Fruit fly (Drosophila melanogaster) whole organism, embryonic: ENCODE data around the gene CG15431.

Experiments used
- B-H2 ChIP-seq: fragments of 200-800 bp; sonication (Bioruptor generic); optimal IDR thresholded peaks from 2 replicates; lab custom pipeline; 2018; ENCODE audit warnings: missing biosample characterization, mild to moderate bottlenecking, missing genetic modification characterization
- BEAF-32 ChIP-seq: fragments of 200-800 bp; sonication (Bioruptor generic); optimal IDR thresholded peaks from 3 replicates; lab custom pipeline; 2017; ENCODE audit warnings: missing biosample characterization, missing genetic modification characterization, mild to moderate bottlenecking, moderate library complexity, missing genetic modification reagents
- Bgb ChIP-seq: fragments of 200-800 bp; sonication (Bioruptor generic); IDR thresholded peaks from 2 replicates; pipeline ENCODE4 v1.3.6; 2022; ENCODE audit warnings: missing biosample characterization, missing genetic modification characterization; ENCODE audit not compliant: partially characterized antibody
- CG10147 ChIP-seq: fragments of 200-800 bp; sonication (Bioruptor generic); optimal IDR thresholded peaks from 2 replicates; lab custom pipeline; 2019; ENCODE audit warnings: missing biosample characterization, mild to moderate bottlenecking, missing genetic modification characterization, moderate library complexity
- CG12744 ChIP-seq: fragments of 200-800 bp; sonication (Bioruptor generic); optimal IDR thresholded peaks from 2 replicates; lab custom pipeline; 2016; ENCODE audit warnings: missing biosample characterization, missing genetic modification characterization
- CG13424 ChIP-seq: fragments of 200-800 bp; sonication (Bioruptor generic); optimal IDR thresholded peaks from 2 replicates; lab custom pipeline; 2019; ENCODE audit warnings: missing biosample characterization, mild to moderate bottlenecking, missing genetic modification characterization, moderate library complexity
- CG14710 ChIP-seq: fragments of 200-800 bp; sonication (Bioruptor generic); optimal IDR thresholded peaks from 3 replicates; lab custom pipeline; 2019; ENCODE audit warnings: missing biosample characterization, mild to moderate bottlenecking, missing genetic modification characterization, moderate library complexity
- CG16815 ChIP-seq: fragments of 200-800 bp; sonication (Bioruptor generic); optimal IDR thresholded peaks from 3 replicates; lab custom pipeline; 2017; ENCODE audit warnings: missing biosample characterization, mild to moderate bottlenecking, missing genetic modification characterization
- CG17361 ChIP-seq: fragments of 200-800 bp; sonication (Bioruptor generic); IDR thresholded peaks from 3 replicates; pipeline ENCODE4 v1.3.6; 2022; ENCODE audit warnings: missing biosample characterization, missing genetic modification characterization
- CG1832 ChIP-seq: fragments of 200-800 bp; sonication (Bioruptor generic); optimal IDR thresholded peaks from 2 replicates; lab custom pipeline; 2017; ENCODE audit warnings: missing biosample characterization, mild to moderate bottlenecking, missing genetic modification characterization, inconsistent platforms
- CG2116 ChIP-seq: fragments of 200-800 bp; sonication (Bioruptor generic); optimal IDR thresholded peaks from 3 replicates; lab custom pipeline; 2018; ENCODE audit warnings: missing biosample characterization, mild to moderate bottlenecking, missing genetic modification characterization
- CG2199 ChIP-seq: fragments of 200-800 bp; sonication (Bioruptor generic); IDR thresholded peaks from 3 replicates; pipeline ENCODE4 v1.3.6; 2022; ENCODE audit warnings: missing biosample characterization, missing genetic modification characterization
- CG3065 ChIP-seq: fragments of 200-800 bp; sonication (Bioruptor generic); optimal IDR thresholded peaks from 2 replicates; lab custom pipeline; 2016; ENCODE audit warnings: missing biosample characterization, missing genetic modification characterization
- CG42726 ChIP-seq: fragments of 200-800 bp; sonication (Bioruptor generic); IDR thresholded peaks from 2 replicates; pipeline ENCODE4 v1.3.6; 2022; ENCODE audit warnings: missing biosample characterization, missing genetic modification characterization; ENCODE audit not compliant: partially characterized antibody
- CG4730 ChIP-seq: fragments of 200-800 bp; sonication (Bioruptor generic); IDR thresholded peaks from 2 replicates; pipeline ENCODE4 v1.3.6; 2022; ENCODE audit warnings: missing biosample characterization, missing genetic modification characterization
- CG7963 ChIP-seq: fragments of 200-800 bp; sonication (Bioruptor generic); IDR thresholded peaks from 3 replicates; pipeline ENCODE4 v1.3.6; 2022; ENCODE audit warnings: missing biosample characterization, missing genetic modification characterization; ENCODE audit not compliant: partially characterized antibody
- CG8388 ChIP-seq: fragments of 200-800 bp; sonication (Bioruptor generic); optimal IDR thresholded peaks from 2 replicates; lab custom pipeline; 2019; ENCODE audit warnings: missing biosample characterization, mild to moderate bottlenecking, missing genetic modification characterization, moderate library complexity
- CG8765 ChIP-seq: fragments of 200-800 bp; sonication (Bioruptor generic); IDR thresholded peaks from 2 replicates; pipeline ENCODE4 v1.3.6; 2022; ENCODE audit warnings: missing biosample characterization, missing genetic modification characterization
- CkIIα-i1 ChIP-seq: fragments of 200-800 bp; sonication (Bioruptor generic); IDR thresholded peaks from 2 replicates; pipeline ENCODE4 v1.3.6; 2022; ENCODE audit warnings: missing biosample characterization, missing genetic modification characterization
- CrebB ChIP-seq: fragments of 200-800 bp; sonication (Bioruptor generic); optimal IDR thresholded peaks from 3 replicates; lab custom pipeline; 2018; ENCODE audit warnings: missing biosample characterization, mild to moderate bottlenecking, missing genetic modification characterization
- Ets65A ChIP-seq: fragments of 200-800 bp; sonication (Bioruptor generic); peaks from one replicate; lab custom pipeline; 2016; ENCODE audit warnings: missing biosample characterization, missing genetic modification characterization
- Ets97D ChIP-seq: fragments of 200-800 bp; sonication (Bioruptor generic); optimal IDR thresholded peaks from 3 replicates; lab custom pipeline; 2016; ENCODE audit warnings: missing biosample characterization, missing genetic modification characterization
- HLH3B ChIP-seq: fragments of 200-800 bp; sonication (Bioruptor generic); IDR thresholded peaks from 2 replicates; pipeline ENCODE4 v1.3.6; 2022; ENCODE audit warnings: missing biosample characterization, missing genetic modification characterization
- HLH54F ChIP-seq: fragments of 200-800 bp; sonication (Bioruptor generic); optimal IDR thresholded peaks from 3 replicates; lab custom pipeline; 2016; ENCODE audit warnings: missing biosample characterization, missing genetic modification characterization
- Hand ChIP-seq: fragments of 200-800 bp; sonication (Bioruptor generic); optimal IDR thresholded peaks from 2 replicates; lab custom pipeline; 2017; ENCODE audit warnings: mild to moderate bottlenecking, missing biosample characterization, missing genetic modification reagents, missing genetic modification characterization
- HmgD ChIP-seq: fragments of 200-800 bp; sonication (Bioruptor generic); optimal IDR thresholded peaks from 3 replicates; lab custom pipeline; 2016; ENCODE audit warnings: missing biosample characterization, missing genetic modification characterization
- Hr78 ChIP-seq, 2 experiments: fragments of 200-800 bp in 1 of 2; fragments of >200 bp in 1 of 2; sonication (Bioruptor generic) in 1 of 2; optimal IDR thresholded peaks; 2 replicates each; lab custom pipeline; 2017 to 2019; ENCODE audit warnings: missing biosample characterization in 2 of 2, missing genetic modification characterization in 2 of 2, mild to moderate bottlenecking in 1 of 2, moderate library complexity in 1 of 2
- Kr ChIP-seq: fragments of 200-800 bp; sonication (Bioruptor generic); optimal IDR thresholded peaks from 2 replicates; lab custom pipeline; 2017; ENCODE audit warnings: missing biosample characterization, mild to moderate bottlenecking, missing genetic modification characterization
- Nf-YC ChIP-seq: fragments of 200-800 bp; optimal IDR thresholded peaks from 3 replicates; lab custom pipeline; 2019; ENCODE audit warnings: missing biosample characterization, mild to moderate bottlenecking, missing genetic modification characterization, moderate library complexity
- Oaz ChIP-seq: fragments of 200-800 bp; sonication (Bioruptor generic); IDR thresholded peaks from 2 replicates; pipeline ENCODE4 v1.3.6; 2022; ENCODE audit warnings: missing biosample characterization, missing genetic modification characterization
- Opbp ChIP-seq: fragments of 200-800 bp; sonication (Bioruptor generic); IDR thresholded peaks from 3 replicates; pipeline ENCODE4 v1.3.6; 2022; ENCODE audit warnings: missing biosample characterization, missing genetic modification characterization; ENCODE audit not compliant: partially characterized antibody
- aop ChIP-seq: fragments of 200-800 bp; sonication (Bioruptor generic); IDR thresholded peaks from 2 replicates; pipeline ENCODE4 v1.3.6; 2022; ENCODE audit warnings: missing biosample characterization, missing genetic modification characterization
- btn ChIP-seq: fragments of 200-800 bp; sonication (Bioruptor generic); optimal IDR thresholded peaks from 2 replicates; lab custom pipeline; 2016; ENCODE audit warnings: missing biosample characterization, missing genetic modification characterization
- cad ChIP-seq: fragments of >200 bp; optimal IDR thresholded peaks from 2 replicates; lab custom pipeline; 2017; ENCODE audit warnings: missing biosample characterization, missing genetic modification characterization
- ci ChIP-seq: fragments of 200-800 bp; sonication (Bioruptor generic); IDR thresholded peaks from 3 replicates; pipeline ENCODE4 v1.3.6; 2022; ENCODE audit warnings: missing biosample characterization, missing genetic modification characterization
- cwo ChIP-seq: fragments of 200-800 bp; sonication (Bioruptor generic); optimal IDR thresholded peaks from 3 replicates; lab custom pipeline; 2017; ENCODE audit warnings: missing biosample characterization, missing genetic modification characterization, mild to moderate bottlenecking, moderate library complexity, missing genetic modification reagents
- dysf ChIP-seq: fragments of 200-800 bp; sonication (Bioruptor generic); IDR thresholded peaks from 3 replicates; pipeline ENCODE4 v1.3.6; 2022; ENCODE audit warnings: missing biosample characterization, missing genetic modification characterization
- fd64A ChIP-seq: fragments of 200-800 bp; sonication (Bioruptor generic); optimal IDR thresholded peaks from 3 replicates; lab custom pipeline; 2018; ENCODE audit warnings: missing biosample characterization, mild to moderate bottlenecking, missing genetic modification characterization
- gsb-n ChIP-seq: fragments of 200-800 bp; sonication (Bioruptor generic); optimal IDR thresholded peaks from 3 replicates; lab custom pipeline; 2018; ENCODE audit warnings: missing biosample characterization, mild to moderate bottlenecking, missing genetic modification characterization
- hb ChIP-seq: fragments of 200-800 bp; sonication (Bioruptor generic); IDR thresholded peaks from 3 replicates; pipeline ENCODE4 v1.3.6; 2022; ENCODE audit warnings: missing biosample characterization, missing genetic modification characterization; ENCODE audit not compliant: partially characterized antibody
- inv ChIP-seq: fragments of 200-800 bp; sonication (Bioruptor generic); IDR thresholded peaks from 2 replicates; pipeline ENCODE4 v1.3.6; 2022; ENCODE audit warnings: missing biosample characterization, missing genetic modification characterization; ENCODE audit not compliant: partially characterized antibody
- lbe ChIP-seq: fragments of 200-800 bp; sonication (Bioruptor generic); optimal IDR thresholded peaks from 2 replicates; lab custom pipeline; 2016; ENCODE audit warnings: missing biosample characterization, mild to moderate bottlenecking, missing genetic modification characterization
- luna ChIP-seq: fragments of 200-800 bp; sonication (Bioruptor generic); optimal IDR thresholded peaks from 2 replicates; lab custom pipeline; 2016; ENCODE audit warnings: missing biosample characterization, missing genetic modification characterization
- nerfin-1 ChIP-seq: fragments of 200-800 bp; sonication (Bioruptor generic); optimal IDR thresholded peaks from 3 replicates; lab custom pipeline; 2019; ENCODE audit warnings: missing biosample characterization, mild to moderate bottlenecking, missing genetic modification characterization, moderate library complexity
- pb ChIP-seq: fragments of 200-800 bp; sonication (Bioruptor generic); optimal IDR thresholded peaks from 3 replicates; lab custom pipeline; 2016; ENCODE audit warnings: missing biosample characterization, missing genetic modification characterization
- row ChIP-seq: fragments of 200-800 bp; sonication (Bioruptor generic); IDR thresholded peaks from 3 replicates; pipeline ENCODE4 v1.3.6; 2022; ENCODE audit warnings: missing biosample characterization, missing genetic modification characterization
- seq ChIP-seq: fragments of 200-800 bp; sonication (Bioruptor generic); IDR thresholded peaks from 2 replicates; pipeline ENCODE4 v1.3.6; 2022; ENCODE audit warnings: missing biosample characterization, missing genetic modification characterization
- sima ChIP-seq: fragments of 200-800 bp; sonication (Bioruptor generic); optimal IDR thresholded peaks from 2 replicates; lab custom pipeline; 2016; ENCODE audit warnings: missing biosample characterization, missing genetic modification characterization
- slbo ChIP-seq: fragments of 200-800 bp; sonication (Bioruptor generic); IDR thresholded peaks from 2 replicates; pipeline ENCODE4 v1.3.6; 2022; ENCODE audit warnings: missing biosample characterization, missing genetic modification characterization
- ssp ChIP-seq: fragments of 200-800 bp; sonication (Bioruptor generic); IDR thresholded peaks from 2 replicates; pipeline ENCODE4 v1.3.6; 2022; ENCODE audit warnings: missing biosample characterization, missing genetic modification characterization
- vvl ChIP-seq: fragments of 200-800 bp; sonication (Bioruptor generic); IDR thresholded peaks from 2 replicates; pipeline ENCODE4 v1.3.6; 2022; ENCODE audit warnings: missing biosample characterization, missing genetic modification characterization

CG15431 gene

DNA sequence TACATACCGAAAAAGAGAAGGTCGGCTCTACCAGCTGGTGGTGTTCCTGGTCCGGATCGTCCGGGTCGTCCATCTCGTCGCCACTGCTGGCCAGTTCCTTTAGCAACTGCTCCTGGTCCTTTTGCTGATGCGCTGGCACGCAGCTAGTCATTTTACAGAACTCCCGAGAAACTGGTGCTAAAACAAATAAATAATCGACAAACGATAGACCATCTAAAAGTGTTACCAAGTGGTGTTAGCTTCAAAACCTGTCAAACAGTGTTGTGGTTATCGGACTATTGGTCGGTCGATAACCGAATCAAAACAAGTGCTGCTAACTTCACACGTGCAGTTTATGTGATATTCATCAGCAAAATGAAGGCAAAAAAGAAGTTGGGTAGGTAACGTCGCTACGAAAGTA, 3.4 kb upstream of the CG15431 start, which contains the start of the genes morgue and Elp3:
Gene morgue (minus strand): TSS at position 224 of the 400 bp plus-strand sequence.
Gene Elp3 (plus strand): TSS at position 276 of the 400 bp plus-strand sequence.
- no peak for TF ChIP-seq Oaz
- no peak for TF ChIP-seq ssp
- TF ChIP-seq CG8388 (GFP tag; lab: Kevin White, UChicago), result no peak
- no peak for TF ChIP-seq CG8765 (GFP tag; lab: Robert Waterston, UW)
- TF ChIP-seq btn (GFP tag; lab: Kevin White, UChicago), result no peak
- TF ChIP-seq Bgb (GFP tag; lab: Robert Waterston, UW), result peak; percentile 82
- no peak for TF ChIP-seq seq (GFP tag; lab: Robert Waterston, UW)
- no peak for TF ChIP-seq Hand
- no peak for TF ChIP-seq Ets65A
- TF ChIP-seq pb (GFP tag; lab: Kevin White, UChicago), result no peak
- TF ChIP-seq luna (GFP tag; lab: Kevin White, UChicago), result no peak
- TF ChIP-seq BEAF-32, result peak; percentile 50
- peak; percentile 68 for TF ChIP-seq CG2116 (GFP tag; lab: Kevin White, UChicago)
- peak; percentile 83 for TF ChIP-seq CG7963 (GFP tag; lab: Robert Waterston, UW)
- no peak for TF ChIP-seq CG17361
- TF ChIP-seq CG42726, result no peak
- TF ChIP-seq CG13424 (tag; lab: Kevin White, UChicago), result no peak
- no peak for TF ChIP-seq CkIIα-i1 (GFP tag; lab: Robert Waterston, UW)
- no peak for TF ChIP-seq fd64A (GFP tag; lab: Kevin White, UChicago)
- no peak for TF ChIP-seq ci (GFP tag; lab: Robert Waterston, UW)
- no peak for TF ChIP-seq CG3065 (GFP tag; lab: Kevin White, UChicago)
- TF ChIP-seq hb (GFP tag; lab: Robert Waterston, UW), result 0 out of 3 replicates have a peak, but pooled peaks have one; percentile 25
- TF ChIP-seq Kr (GFP tag; lab: Kevin White, UChicago), result no peak
- TF ChIP-seq Opbp (GFP tag; lab: Robert Waterston, UW), result peak; percentile 72; the same call in 2 of the 3 replicates
- TF ChIP-seq aop (GFP tag; lab: Robert Waterston, UW), result no peak
- no peak for TF ChIP-seq CG4730 (GFP tag; lab: Robert Waterston, UW)
- TF ChIP-seq inv (GFP tag; lab: Robert Waterston, UW), result peak; percentile 48; the same call in 1 of the 2 replicates
- no peak for TF ChIP-seq sima (GFP tag; lab: Kevin White, UChicago)
- TF ChIP-seq CG10147 (GFP tag; lab: Kevin White, UChicago), result no peak
- no peak for TF ChIP-seq HLH54F (GFP tag; lab: Kevin White, UChicago)
- TF ChIP-seq Nf-YC, result peak; percentile 15
- TF ChIP-seq lbe (GFP tag; lab: Kevin White, UChicago), result no peak
- no peak for TF ChIP-seq CrebB
- no peak for TF ChIP-seq slbo (GFP tag; lab: Robert Waterston, UW)
- TF ChIP-seq CG16815 (GFP tag; lab: Kevin White, UChicago), result no peak
- no peak for TF ChIP-seq gsb-n (tag; lab: Kevin White, UChicago)
- TF ChIP-seq row (GFP tag; lab: Robert Waterston, UW), result 0 out of 3 replicates have a peak, but pooled peaks have one; percentile 14
- peak; percentile 6 for TF ChIP-seq B-H2 (GFP tag; lab: Kevin White, UChicago)
- no peak for TF ChIP-seq vvl (GFP tag; lab: Robert Waterston, UW)
- no peak for TF ChIP-seq cad
- TF ChIP-seq Ets97D (GFP tag; lab: Kevin White, UChicago), result no peak
- TF ChIP-seq HLH3B (GFP tag; lab: Robert Waterston, UW), result no peak
- no peak for TF ChIP-seq CG1832 (GFP tag; lab: Kevin White, UChicago)
- no peak for TF ChIP-seq CG2199 (GFP tag; lab: Robert Waterston, UW)
- no peak for TF ChIP-seq HmgD (GFP tag; lab: Kevin White, UChicago)
- TF ChIP-seq CG12744, result no peak
- peak; percentile 45 for TF ChIP-seq cwo (GFP tag; lab: Kevin White, UChicago)
- no peak for TF ChIP-seq Hr78 (GFP tag; optimal IDR thresholded peaks at IDR 0.05; lab: Kevin White, UChicago)
- no peak for TF ChIP-seq nerfin-1 (tag; lab: Kevin White, UChicago)
- TF ChIP-seq CG14710 (tag; lab: Kevin White, UChicago), result peak; percentile 55
- no peak for TF ChIP-seq dysf
